Fruit fly (Drosophila melanogaster): ENCODE data around the gene RpS5a.
A peak's percentile ranks its signal among the peaks of the same experiment; 100 is the strongest.

RpS5a gene

DNA sequence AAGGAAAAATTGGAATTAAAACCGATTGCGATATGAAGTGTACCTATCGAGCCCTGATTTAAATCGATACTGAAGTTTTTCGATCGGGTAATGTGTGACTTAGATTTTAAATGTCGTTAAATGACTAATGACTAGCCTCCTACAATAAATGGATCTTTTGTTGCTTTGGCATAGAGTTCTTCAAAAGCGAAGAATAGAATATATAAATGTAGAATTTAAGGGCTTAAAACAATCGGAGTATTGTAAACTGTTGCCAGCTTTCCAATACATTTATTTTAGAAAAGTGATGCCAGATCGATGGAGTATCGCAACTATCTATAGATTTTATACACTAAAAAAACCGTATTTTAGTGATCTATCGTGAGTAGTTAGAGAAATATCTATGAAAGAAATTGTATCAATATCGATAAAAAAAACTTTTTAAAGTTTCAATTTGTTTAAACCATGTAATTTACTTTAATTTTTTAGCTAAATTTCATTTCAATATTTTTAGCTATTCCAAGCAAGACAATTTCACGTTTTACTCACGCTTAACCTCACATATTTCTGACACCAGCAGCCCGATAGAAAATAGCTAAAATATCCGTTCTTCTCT, 5.0 kb downstream of the RpS5a start, which contains the start of the genes mei-217 and mei-218:
Gene mei-217, minus strand, starts transcription at position 51 of the 595 bp plus-strand sequence.
Gene mei-218, minus strand, starts transcription at position 51 of the 595 bp plus-strand sequence.
- no peak for TF ChIP-seq foxo (GFP tag; optimal IDR thresholded peaks at IDR 0.05)
- no peak for TF ChIP-seq ey (GFP tag; optimal IDR thresholded peaks at IDR 0.05)
- TF ChIP-seq woc (GFP tag; optimal IDR thresholded peaks at IDR 0.05), result peak; percentile 41
- TF ChIP-seq Vsx2 (GFP tag; optimal IDR thresholded peaks at IDR 0.05; ENCODE audit: partially characterized antibody), result no peak
- TF ChIP-seq Hr78 (GFP tag; optimal IDR thresholded peaks at IDR 0.05), result no peak
- no peak for TF ChIP-seq OdsH (GFP tag; optimal IDR thresholded peaks at IDR 0.05)

DNA sequence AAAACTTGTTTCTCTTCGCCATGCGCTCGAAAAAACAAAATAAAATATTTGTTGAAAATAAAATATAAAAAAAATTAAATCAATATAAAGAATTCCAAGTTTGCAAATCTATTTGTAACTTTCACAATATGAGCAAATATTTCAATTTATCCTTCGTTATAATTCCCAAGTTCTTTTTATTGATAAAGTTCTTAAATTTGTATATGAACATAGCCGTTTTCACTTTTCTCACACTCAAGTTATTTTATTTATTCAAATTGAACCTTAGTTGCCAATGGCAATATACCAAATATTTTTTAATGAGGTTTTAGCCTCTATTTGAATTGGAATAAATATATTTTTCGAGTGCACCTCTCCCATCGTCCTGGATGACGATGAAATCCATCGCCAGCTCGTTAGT, 15.4 kb downstream of the RpS5a start:
- no peak for TF ChIP-seq jim (GFP tag; optimal IDR thresholded peaks at IDR 0.05)
- no peak for TF ChIP-seq Sp1 (GFP tag; optimal IDR thresholded peaks at IDR 0.05)
- TF ChIP-seq usp (GFP tag; optimal IDR thresholded peaks at IDR 0.05), result no peak
- no peak for TF ChIP-seq CrebA (GFP tag; optimal IDR thresholded peaks at IDR 0.05; ENCODE audit: borderline replicate concordance)
- no peak for TF ChIP-seq Mio (GFP tag; optimal IDR thresholded peaks at IDR 0.05)

DNA sequence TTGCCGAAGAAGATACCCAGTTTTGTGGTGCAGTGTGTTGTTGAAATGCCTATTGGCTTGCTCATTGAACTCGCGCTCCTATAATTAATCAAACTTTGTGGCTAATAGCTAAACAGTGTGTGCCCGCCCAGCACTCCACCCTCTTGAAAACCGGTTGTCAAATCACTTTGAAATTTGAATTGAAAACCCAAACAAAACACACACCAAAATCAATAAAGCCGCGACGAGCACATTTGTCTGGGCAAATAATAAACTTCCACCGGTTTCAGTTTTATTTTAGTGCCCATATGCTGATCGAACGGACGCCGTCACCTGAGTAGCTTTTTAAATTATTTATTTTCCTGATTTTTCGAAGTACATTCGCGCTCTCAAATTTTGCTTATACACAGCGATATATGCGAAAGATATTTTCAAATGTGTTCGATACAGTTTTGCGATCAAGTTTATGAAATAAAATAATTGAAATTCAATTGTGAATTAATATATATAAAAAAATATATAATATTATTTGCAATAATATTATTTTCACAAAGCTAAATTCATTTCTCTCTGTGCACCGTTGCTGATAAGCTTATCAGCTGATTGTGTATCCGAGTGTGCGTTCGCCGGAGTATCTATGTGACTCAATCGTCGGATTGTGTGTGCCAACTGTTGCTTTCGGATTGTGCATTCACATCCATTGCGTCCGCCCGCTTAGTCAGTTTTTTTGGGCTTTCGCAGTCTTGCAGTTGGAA, 18.2 kb downstream of the RpS5a start:
- peak; percentile 31 for TF ChIP-seq br (GFP tag; optimal IDR thresholded peaks at IDR 0.05)
- peak; percentile 3 for TF ChIP-seq Hr83 (GFP tag; optimal IDR thresholded peaks at IDR 0.05; ENCODE audit: poor library complexity, severe bottlenecking)
- TF ChIP-seq Myc (optimal IDR thresholded peaks at IDR 0.05), result no peak
- peak; percentile 69 for TF ChIP-seq psq (GFP tag; optimal IDR thresholded peaks at IDR 0.05)
- TF ChIP-seq Dif (GFP tag; optimal IDR thresholded peaks at IDR 0.05; ENCODE audit: partially characterized antibody), result peak; percentile 60
- TF ChIP-seq N (GFP tag; optimal IDR thresholded peaks at IDR 0.05), result no peak
- no peak for TF ChIP-seq ey (GFP tag; optimal IDR thresholded peaks at IDR 0.05)
- peak; percentile 50 for TF ChIP-seq fru (GFP tag; optimal IDR thresholded peaks at IDR 0.05)
- peak; percentile 63 for TF ChIP-seq HLH106 (tag; optimal IDR thresholded peaks at IDR 0.05)
- TF ChIP-seq Hnf4 (GFP tag; optimal IDR thresholded peaks at IDR 0.05), result peak; percentile 33
- no peak for TF ChIP-seq CrebA (GFP tag; optimal IDR thresholded peaks at IDR 0.05; ENCODE audit: borderline replicate concordance)
- TF ChIP-seq GATAd (GFP tag; optimal IDR thresholded peaks at IDR 0.05), result no peak
- TF ChIP-seq CG32264 (GFP tag; optimal IDR thresholded peaks at IDR 0.05), result no peak
- TF ChIP-seq sv (GFP tag; optimal IDR thresholded peaks at IDR 0.05), result peak; percentile 24
- peak; percentile 19 for TF ChIP-seq sage (GFP tag; optimal IDR thresholded peaks at IDR 0.05)
- peak; percentile 71 for TF ChIP-seq OdsH (GFP tag; optimal IDR thresholded peaks at IDR 0.05)
- TF ChIP-seq Jra (GFP tag; optimal IDR thresholded peaks at IDR 0.05), result peak; percentile 11
- peak; percentile 75 for TF ChIP-seq rgr (GFP tag; optimal IDR thresholded peaks at IDR 0.05)
- no peak for TF ChIP-seq woc (GFP tag; optimal IDR thresholded peaks at IDR 0.05)
- no peak for TF ChIP-seq Rel (GFP tag; optimal IDR thresholded peaks at IDR 0.05)
- peak; percentile 38 for TF ChIP-seq Rel (tag; optimal IDR thresholded peaks at IDR 0.05)
- peak; percentile 70 for TF ChIP-seq Sp1 (GFP tag; optimal IDR thresholded peaks at IDR 0.05)
- TF ChIP-seq foxo (GFP tag; optimal IDR thresholded peaks at IDR 0.05), result peak in 1 of 2 experiments; percentile 74
- peak; percentile 68 for TF ChIP-seq h (GFP tag; optimal IDR thresholded peaks at IDR 0.05)
- no peak for TF ChIP-seq pan (optimal IDR thresholded peaks at IDR 0.05)

dm6 chrX:17125017-17125821, 22.8 kb downstream of the RpS5a start:
- peak; percentile 23 for TF ChIP-seq OdsH (GFP tag; optimal IDR thresholded peaks at IDR 0.05)
- TF ChIP-seq Hr83 (GFP tag; optimal IDR thresholded peaks at IDR 0.05; ENCODE audit: poor library complexity, severe bottlenecking), result no peak
- no peak for TF ChIP-seq Vsx2 (GFP tag; optimal IDR thresholded peaks at IDR 0.05; ENCODE audit: partially characterized antibody)
- peak; percentile 19 for TF ChIP-seq HLH106 (tag; optimal IDR thresholded peaks at IDR 0.05)
- no peak for TF ChIP-seq sv (GFP tag; optimal IDR thresholded peaks at IDR 0.05)
- peak; percentile 46 for TF ChIP-seq h (GFP tag; optimal IDR thresholded peaks at IDR 0.05)
- peak; percentile 44 for TF ChIP-seq fru (GFP tag; optimal IDR thresholded peaks at IDR 0.05)
- no peak for TF ChIP-seq tai (GFP tag; optimal IDR thresholded peaks at IDR 0.05)
- no peak for TF ChIP-seq Sp1 (GFP tag; optimal IDR thresholded peaks at IDR 0.05)
- no peak for TF ChIP-seq usp (GFP tag; optimal IDR thresholded peaks at IDR 0.05)
- peak; percentile 68 for TF ChIP-seq woc (GFP tag; optimal IDR thresholded peaks at IDR 0.05)
- TF ChIP-seq CG32264 (GFP tag; optimal IDR thresholded peaks at IDR 0.05), result no peak
- no peak for TF ChIP-seq dmrt93B (GFP tag; optimal IDR thresholded peaks at IDR 0.05)
- peak; percentile 11 for TF ChIP-seq rgr (GFP tag; optimal IDR thresholded peaks at IDR 0.05)
- no peak for TF ChIP-seq ey (GFP tag; optimal IDR thresholded peaks at IDR 0.05)
- TF ChIP-seq Dif (GFP tag; optimal IDR thresholded peaks at IDR 0.05; ENCODE audit: partially characterized antibody), result no peak
- TF ChIP-seq Dfd (GFP tag; optimal IDR thresholded peaks at IDR 0.05), result no peak
- TF ChIP-seq br (GFP tag; optimal IDR thresholded peaks at IDR 0.05), result peak; percentile 5
- TF ChIP-seq psq (GFP tag; optimal IDR thresholded peaks at IDR 0.05), result peak; percentile 1
- no peak for TF ChIP-seq CrebA (GFP tag; optimal IDR thresholded peaks at IDR 0.05; ENCODE audit: borderline replicate concordance)
- TF ChIP-seq Hr78 (GFP tag; optimal IDR thresholded peaks at IDR 0.05), result no peak
- TF ChIP-seq Rel (GFP tag; optimal IDR thresholded peaks at IDR 0.05), result no peak
- TF ChIP-seq Rel (tag; optimal IDR thresholded peaks at IDR 0.05), result no peak
- no peak for TF ChIP-seq Myc (optimal IDR thresholded peaks at IDR 0.05)
- no peak for TF ChIP-seq CG9705 (GFP tag; optimal IDR thresholded peaks at IDR 0.05)
- no peak for TF ChIP-seq Hnf4 (GFP tag; optimal IDR thresholded peaks at IDR 0.05)
- TF ChIP-seq dl (GFP tag; optimal IDR thresholded peaks at IDR 0.05; ENCODE audit: insufficient read depth in 1 of 2, partially characterized antibody in 2 of 2), result no peak
- TF ChIP-seq foxo (GFP tag; optimal IDR thresholded peaks at IDR 0.05), result peak in 1 of 2 experiments; percentile 24
